Worm (Caenorhabditis elegans): Measurements from ENCODE around the gene C18H7.12.

Gene C18H7.12

ce11 chrIV:572487-572886 lies 15.1 kb downstream of the C18H7.12 start, which contains the start of gene gex-2:
Gene gex-2, plus strand, starts transcription at chrIV:572769.
- no peak for TF ChIP-seq C38D4.7 (GFP tag; optimal IDR thresholded peaks at IDR 0.05)
- no peak for TF ChIP-seq sox-2 (GFP tag; IDR thresholded peaks at IDR 0.05)
- no peak for TF ChIP-seq ceh-34 (tag; optimal IDR thresholded peaks at IDR 0.05)
- peak; percentile 3 for TF ChIP-seq ref-2 (tag; optimal IDR thresholded peaks at IDR 0.05)
- TF ChIP-seq unc-3 (GFP tag; conservative IDR thresholded peaks at IDR 0.05), result no peak
- TF ChIP-seq unc-3 (tag; optimal IDR thresholded peaks at IDR 0.05), result no peak
- peak; percentile 27 for TF ChIP-seq tbx-2 (tag; optimal IDR thresholded peaks at IDR 0.05)
- no peak for TF ChIP-seq F13H6.1 (tag; optimal IDR thresholded peaks at IDR 0.05)
- peak; percentile 1 for TF ChIP-seq nfya-1 (tag; optimal IDR thresholded peaks at IDR 0.05)
- no peak for TF ChIP-seq ceh-18 (tag; optimal IDR thresholded peaks at IDR 0.05)
- peak; percentile 22 for TF ChIP-seq fkh-6 (tag; optimal IDR thresholded peaks at IDR 0.05)
- no peak for TF ChIP-seq tbx-7 (tag; optimal IDR thresholded peaks at IDR 0.05)

DNA sequence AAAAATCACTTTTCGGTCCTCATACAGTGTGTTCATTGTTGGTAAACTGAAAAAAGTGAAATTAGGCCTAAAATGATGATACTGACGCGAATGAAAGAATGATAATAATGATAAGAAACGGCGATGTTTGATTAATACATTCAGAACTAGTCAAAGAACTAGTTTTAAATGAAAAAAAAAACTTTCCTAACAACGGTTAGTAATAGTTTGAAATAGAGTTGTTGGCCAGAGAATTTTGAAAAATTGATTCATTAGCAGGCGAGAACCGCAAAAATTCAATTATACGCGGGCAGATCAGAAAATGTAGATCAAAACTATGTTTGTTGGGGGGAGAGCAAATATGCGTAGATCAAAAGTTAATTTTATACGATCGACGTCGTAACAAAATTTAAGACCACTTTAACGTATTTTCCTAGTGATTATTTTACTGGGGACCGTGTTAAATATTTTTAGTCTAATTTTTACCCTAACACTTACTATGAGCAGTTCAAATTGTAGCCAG lies 16.8 kb downstream of the C18H7.12 start, which contains the start of gene F56A11.5:
F56A11.5 (minus strand) TSS at position 51 of the 502 bp plus-strand sequence.
- TF ChIP-seq eyg-1 (tag; optimal IDR thresholded peaks at IDR 0.05) (no peak), mec-3 (tag; optimal IDR thresholded peaks at IDR 0.05; ENCODE audit: borderline replicate concordance) (no peak)

ce11 chrIV:564000-564399 lies 23.6 kb downstream of the C18H7.12 start:
- TF ChIP-seq ref-2 (tag; optimal IDR thresholded peaks at IDR 0.05) (no peak), zip-5 (tag; optimal IDR thresholded peaks at IDR 0.05) (no peak), mec-3 (tag; optimal IDR thresholded peaks at IDR 0.05; ENCODE audit: borderline replicate concordance) (no peak), ceh-48 (tag; optimal IDR thresholded peaks at IDR 0.05) (no peak), ceh-18 (tag; optimal IDR thresholded peaks at IDR 0.05) (no peak), hlh-6 (tag; optimal IDR thresholded peaks at IDR 0.05) (no peak), madf-2 (tag; optimal IDR thresholded peaks at IDR 0.05) (no peak)

DNA sequence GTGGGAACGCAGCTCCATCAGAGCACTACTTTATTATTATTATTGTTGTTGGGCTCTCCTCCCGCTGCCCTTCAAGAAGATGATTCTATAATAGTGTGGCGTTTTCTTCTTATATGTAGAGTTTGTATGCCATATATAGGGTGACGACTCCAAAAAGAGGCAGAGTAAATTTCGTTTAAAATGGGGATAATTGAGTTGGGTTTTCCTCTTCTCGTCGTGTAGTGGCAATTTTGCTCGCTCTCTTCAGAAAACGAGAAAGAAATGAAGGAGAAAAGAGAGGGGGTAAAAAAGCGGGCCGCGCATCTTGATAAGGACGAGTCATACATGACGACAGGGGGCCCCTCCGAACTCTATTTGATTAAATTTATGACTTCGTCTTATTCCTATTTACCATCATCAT lies 24.2 kb downstream of the C18H7.12 start:
- TF ChIP-seq unc-42 (tag; optimal IDR thresholded peaks at IDR 0.05), result peak; percentile 96
- no peak for TF ChIP-seq fkh-10 (GFP tag; optimal IDR thresholded peaks at IDR 0.05)

DNA sequence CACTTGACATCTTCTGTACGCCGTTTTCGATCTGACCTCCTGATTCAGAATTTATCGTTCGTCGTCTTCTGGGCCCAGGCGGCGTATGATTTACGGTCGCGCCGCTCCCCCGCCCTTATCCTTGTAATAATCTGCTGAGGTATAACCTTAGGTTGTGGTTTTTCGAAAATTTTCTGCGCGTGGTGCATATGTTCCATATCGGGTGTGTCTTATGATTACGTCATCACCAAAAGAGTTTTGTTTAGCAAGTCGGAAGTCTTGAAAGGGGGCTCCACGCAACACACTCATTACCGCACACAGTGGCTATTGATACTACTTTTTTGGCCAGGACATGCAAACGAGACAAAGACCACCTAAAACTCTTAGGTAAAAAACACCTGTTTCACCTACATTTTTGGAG lies 26.8 kb downstream of the C18H7.12 start:
- no peak for TF ChIP-seq zip-5 (tag; optimal IDR thresholded peaks at IDR 0.05)
- no peak for TF ChIP-seq unc-55 (GFP tag; optimal IDR thresholded peaks at IDR 0.05)
- TF ChIP-seq fkh-10 (GFP tag; optimal IDR thresholded peaks at IDR 0.05), result no peak
- no peak for TF ChIP-seq sox-4 (tag; optimal IDR thresholded peaks at IDR 0.05)
- TF ChIP-seq C38D4.7 (GFP tag; optimal IDR thresholded peaks at IDR 0.05), result no peak
- no peak for TF ChIP-seq pat-9 (tag; optimal IDR thresholded peaks at IDR 0.05)
- no peak for TF ChIP-seq unc-86 (tag; optimal IDR thresholded peaks at IDR 0.05)
- TF ChIP-seq ceh-19 (GFP tag; optimal IDR thresholded peaks at IDR 0.05), result no peak
- TF ChIP-seq unc-3 (GFP tag; conservative IDR thresholded peaks at IDR 0.05), result no peak
- TF ChIP-seq unc-3 (tag; optimal IDR thresholded peaks at IDR 0.05), result no peak
- no peak for TF ChIP-seq ama-1 (optimal IDR thresholded peaks at IDR 0.05)
- TF ChIP-seq lim-6 (tag; optimal IDR thresholded peaks at IDR 0.05), result no peak

ce11 chrIV:560314-560713 lies 27.3 kb downstream of the C18H7.12 start:
- TF ChIP-seq ceh-34 (tag; optimal IDR thresholded peaks at IDR 0.05) (peak; percentile 9), pag-3 (tag; optimal IDR thresholded peaks at IDR 0.05; ENCODE audit: borderline replicate concordance) (no peak)

ce11 chrIV:558735-559284 lies 28.8 kb downstream of the C18H7.12 start, which contains the start of gene efn-4:
Gene efn-4, plus strand, starts transcription at chrIV:559234.
- no peak for TF ChIP-seq ceh-45 (GFP tag; IDR thresholded peaks at IDR 0.05)
- TF ChIP-seq ceh-18 (tag; optimal IDR thresholded peaks at IDR 0.05), result no peak
- TF ChIP-seq ref-2 (tag; optimal IDR thresholded peaks at IDR 0.05), result no peak
- no peak for TF ChIP-seq ceh-48 (tag; optimal IDR thresholded peaks at IDR 0.05)
- TF ChIP-seq ceh-6 (GFP tag; optimal IDR thresholded peaks at IDR 0.05), result no peak
- TF ChIP-seq pros-1 (tag; optimal IDR thresholded peaks at IDR 0.05), result no peak
- TF ChIP-seq ceh-22 (tag; optimal IDR thresholded peaks at IDR 0.05), result no peak
- TF ChIP-seq ceh-34 (tag; optimal IDR thresholded peaks at IDR 0.05), result no peak
- no peak for TF ChIP-seq pha-4 (tag; optimal IDR thresholded peaks at IDR 0.05)
- no peak for TF ChIP-seq ceh-24 (tag; optimal IDR thresholded peaks at IDR 0.05)
- TF ChIP-seq ets-4 (tag; optimal IDR thresholded peaks at IDR 0.05), result no peak
- no peak for TF ChIP-seq madf-2 (tag; optimal IDR thresholded peaks at IDR 0.05)
- TF ChIP-seq nhr-232 (tag; optimal IDR thresholded peaks at IDR 0.05), result no peak
- no peak for TF ChIP-seq zip-5 (tag; optimal IDR thresholded peaks at IDR 0.05)
- TF ChIP-seq dve-1 (tag; optimal IDR thresholded peaks at IDR 0.05), result no peak
